Fruit fly (Drosophila melanogaster) Kc167 (cell line): ENCODE data around the gene CG10348.

Source experiments
- Myc ChIP-seq: fragments of >200 bp; optimal IDR thresholded peaks from 2 replicates; lab custom pipeline; 2017; ENCODE audit warnings: missing external identifiers
- Sin3A ChIP-seq: fragments of >200 bp; optimal IDR thresholded peaks from 2 replicates; lab custom pipeline; 2018; ENCODE audit warnings: missing external identifiers
- insv ChIP-seq: fragments of >200 bp; optimal IDR thresholded peaks from 3 replicates; lab custom pipeline; 2018; ENCODE audit warnings: missing external identifiers
- ttk ChIP-seq: sonication (Bioruptor generic); optimal IDR thresholded peaks from 2 replicates; lab custom pipeline; 2017; ENCODE audit warnings: missing external identifiers

DNA sequence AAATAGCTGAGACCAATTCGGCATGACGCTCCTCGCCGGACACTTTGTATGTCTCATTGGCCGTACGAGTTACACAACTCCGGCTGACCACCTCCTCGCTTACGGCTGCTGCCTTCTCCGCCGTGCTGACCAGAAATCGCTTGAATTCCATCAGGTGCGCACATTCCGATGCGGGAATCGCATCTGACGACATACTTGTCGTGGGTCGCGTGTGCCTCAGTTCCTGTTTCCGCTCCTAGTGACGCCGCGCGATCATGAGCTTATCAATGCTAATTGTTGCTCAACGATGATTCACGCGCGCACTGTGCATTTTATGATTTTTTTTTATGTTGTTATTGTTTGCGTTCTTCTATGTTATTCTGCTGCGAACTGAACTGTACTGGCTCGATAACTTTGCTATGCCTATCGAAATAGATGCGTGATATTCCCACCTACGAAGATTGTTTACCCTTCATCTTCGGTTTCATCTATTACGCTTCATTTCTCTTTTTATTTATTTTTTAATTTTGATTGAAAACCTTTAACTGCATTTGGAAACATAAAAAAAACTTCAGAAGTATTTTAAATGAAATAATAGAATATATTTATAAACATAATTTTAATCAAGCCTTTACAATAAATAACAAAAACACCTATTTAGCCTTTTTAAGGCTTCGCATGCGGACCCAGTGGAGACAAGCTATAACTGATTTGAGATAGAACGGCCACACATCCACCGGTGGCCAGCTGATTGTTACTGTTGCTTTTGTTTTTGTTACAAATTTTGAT lies 29.4 kb downstream of the CG10348 start, which contains the start of the genes CG10376 and CG10343:
- TF ChIP-seq ttk, result no peak
- no peak for TF ChIP-seq insv (lab: Kevin White, UChicago)
- TF ChIP-seq Myc (lab: Kevin White, UChicago), result no peak
- no peak for TF ChIP-seq Sin3A (lab: Kevin White, UChicago)
